Fruit fly (Drosophila melanogaster) whole organism, adult: ENCODE results near the gene CG14262.

Source experiments
- CG11617 ChIP-seq: fragments of 200-800 bp; sonication (Bioruptor generic); optimal IDR thresholded peaks from 2 replicates; lab custom pipeline; 2017; ENCODE audit warnings: mild to moderate bottlenecking, missing biosample characterization, missing genetic modification reagents, missing genetic modification characterization
- CG12768 ChIP-seq: fragments of 200-800 bp; sonication (Bioruptor generic); optimal IDR thresholded peaks from 2 replicates; lab custom pipeline; 2017; ENCODE audit warnings: missing biosample characterization, missing genetic modification characterization, mild to moderate bottlenecking, moderate library complexity, missing genetic modification reagents
- CG14711 ChIP-seq: fragments of 200-800 bp; sonication (Bioruptor generic); optimal IDR thresholded peaks from 2 replicates; lab custom pipeline; 2018; ENCODE audit warnings: missing biosample characterization, mild to moderate bottlenecking, missing genetic modification characterization, moderate library complexity
- CG1620 ChIP-seq: fragments of 200-800 bp; sonication (Bioruptor generic); optimal IDR thresholded peaks from 2 replicates; lab custom pipeline; 2016; ENCODE audit warnings: missing biosample characterization, missing genetic modification characterization
- CG33017 ChIP-seq: fragments of 200-800 bp; sonication (Bioruptor generic); optimal IDR thresholded peaks from 2 replicates; lab custom pipeline; 2018; ENCODE audit warnings: missing biosample characterization, mild to moderate bottlenecking, missing genetic modification characterization, moderate library complexity
- CG5204 ChIP-seq: fragments of 200-800 bp; sonication (Bioruptor generic); optimal IDR thresholded peaks from 2 replicates; lab custom pipeline; 2016; ENCODE audit warnings: missing biosample characterization, missing genetic modification characterization
- CG7045 ChIP-seq: fragments of 200-800 bp; sonication (Bioruptor generic); optimal IDR thresholded peaks from 2 replicates; lab custom pipeline; 2017; ENCODE audit warnings: missing biosample characterization, mild to moderate bottlenecking, missing genetic modification characterization
- CG7101 ChIP-seq: fragments of 200-800 bp; sonication (Bioruptor generic); optimal IDR thresholded peaks from 2 replicates; lab custom pipeline; 2018; ENCODE audit warnings: missing biosample characterization, mild to moderate bottlenecking, missing genetic modification characterization, moderate library complexity
- Clk ChIP-seq: fragments of 200-800 bp; sonication (Bioruptor generic); optimal IDR thresholded peaks from 2 replicates; lab custom pipeline; 2017; ENCODE audit warnings: missing biosample characterization, missing genetic modification characterization
- Crg-1 ChIP-seq: fragments of 200-800 bp; sonication (Bioruptor generic); optimal IDR thresholded peaks from 2 replicates; lab custom pipeline; 2016; ENCODE audit warnings: missing biosample characterization, missing genetic modification characterization
- Hr96 ChIP-seq: fragments of 200-800 bp; sonication (Bioruptor generic); optimal IDR thresholded peaks from 2 replicates; lab custom pipeline; 2016; ENCODE audit warnings: missing biosample characterization, missing genetic modification characterization
- Mnt ChIP-seq: fragments of 200-800 bp; sonication (Bioruptor generic); optimal IDR thresholded peaks from 2 replicates; lab custom pipeline; 2016; ENCODE audit warnings: missing biosample characterization, mild to moderate bottlenecking, missing genetic modification characterization
- bab1 ChIP-seq: fragments of 200-800 bp; sonication (Bioruptor generic); optimal IDR thresholded peaks from 3 replicates; lab custom pipeline; 2019; ENCODE audit warnings: missing biosample characterization, mild to moderate bottlenecking, missing genetic modification characterization, moderate library complexity
- cic ChIP-seq: fragments of 200-800 bp; sonication (Bioruptor generic); optimal IDR thresholded peaks from 2 replicates; lab custom pipeline; 2017; ENCODE audit warnings: missing biosample characterization, mild to moderate bottlenecking, missing genetic modification characterization, moderate library complexity
- cnc ChIP-seq, 2 experiments: fragments of >200 bp; optimal IDR thresholded peaks; 2 replicates each; lab custom pipeline; 2017
- kay ChIP-seq: fragments of 200-800 bp; sonication (Bioruptor generic); peaks from one replicate; lab custom pipeline; 2016; ENCODE audit warnings: missing biosample characterization, missing genetic modification characterization, borderline replicate concordance
- ovo ChIP-seq: fragments of 200-800 bp; sonication (Bioruptor generic); optimal IDR thresholded peaks from 2 replicates; lab custom pipeline; 2016; ENCODE audit warnings: missing biosample characterization, missing genetic modification characterization
- pad ChIP-seq: fragments of 200-800 bp; sonication (Bioruptor generic); optimal IDR thresholded peaks from 3 replicates; lab custom pipeline; 2017; ENCODE audit warnings: missing biosample characterization, missing genetic modification characterization, mild to moderate bottlenecking, moderate library complexity, missing genetic modification reagents
- tj ChIP-seq: fragments of 200-800 bp; sonication (Bioruptor generic); optimal IDR thresholded peaks from 3 replicates; lab custom pipeline; 2017; ENCODE audit warnings: missing biosample characterization, mild to moderate bottlenecking, missing genetic modification characterization, moderate library complexity
- toe ChIP-seq: fragments of 200-800 bp; sonication (Bioruptor generic); optimal IDR thresholded peaks from 2 replicates; lab custom pipeline; 2016; ENCODE audit warnings: missing biosample characterization, missing genetic modification characterization

The CG14262 gene

dm6 chr3R:27272233-27272632 lies 7.0 kb upstream of the CG14262 start:
- TF ChIP-seq Hr96 (no peak), CG7045 (GFP tag; lab: Kevin White, UChicago) (no peak), ovo (GFP tag; lab: Kevin White, UChicago) (no peak), CG7101 (tag; lab: Kevin White, UChicago) (no peak), CG12768 (GFP tag; lab: Kevin White, UChicago) (no peak), CG33017 (tag; lab: Kevin White, UChicago) (no peak), cnc (optimal IDR thresholded peaks at IDR 0.05; lab: Kevin White, UChicago) (no peak), cic (GFP tag; lab: Kevin White, UChicago) (no peak)

- TF ChIP-seq tj (GFP tag; lab: Kevin White, UChicago) (peak; percentile 38), cnc (optimal IDR thresholded peaks at IDR 0.05; lab: Kevin White, UChicago) (peak in 1 of 2 experiments; percentile 36), cic (GFP tag; lab: Kevin White, UChicago) (peak; percentile 13), Clk (GFP tag; lab: Kevin White, UChicago) (no peak), pad (GFP tag; lab: Kevin White, UChicago) (peak; percentile 7)
These were observed 5.4 kb upstream of the CG14262 start for dm6 chr3R:27270379-27271266.

DNA sequence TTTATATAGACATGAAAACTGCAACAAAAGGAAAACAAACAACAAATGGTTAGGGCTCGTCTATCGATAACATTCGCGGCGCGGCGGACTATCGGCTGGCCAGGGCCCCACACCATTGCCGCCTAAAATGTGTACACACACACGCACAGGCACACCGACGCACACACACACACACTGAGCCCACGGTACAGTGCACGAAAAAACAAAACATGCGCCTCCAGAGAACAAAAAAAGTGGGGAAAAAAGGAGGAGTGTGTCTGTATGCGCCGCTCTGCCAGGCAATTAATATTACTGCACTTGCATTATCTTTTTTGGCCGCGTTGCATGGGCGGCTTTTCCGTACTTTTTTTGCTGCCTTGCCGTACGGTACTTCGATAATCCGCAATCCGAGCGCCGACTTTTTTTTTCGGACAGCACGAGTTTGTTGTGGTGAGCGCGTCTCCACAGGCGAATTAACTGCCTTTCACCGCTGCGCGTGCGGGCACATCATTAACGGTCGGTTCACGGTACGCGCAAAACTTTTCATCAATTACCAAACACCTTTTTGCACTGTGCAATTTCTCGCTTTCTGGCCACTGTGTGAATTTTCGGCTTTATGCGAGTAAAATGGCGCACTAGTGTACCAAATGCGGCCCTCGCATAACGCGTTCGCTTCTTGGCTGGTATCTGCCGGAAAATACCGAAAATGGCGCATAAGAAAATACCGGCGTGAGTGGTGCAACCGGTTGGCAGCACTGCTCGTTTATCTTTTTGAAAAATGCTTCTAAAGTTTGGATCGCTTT lies 1.6 kb downstream of the CG14262 start, which contains the start of gene woc:
woc (minus strand) TSS at position 622 of the 782 bp plus-strand sequence.
- TF ChIP-seq Hr96 (peak; percentile 79), tj (GFP tag; lab: Kevin White, UChicago) (peak; percentile 63), cnc (optimal IDR thresholded peaks at IDR 0.05; lab: Kevin White, UChicago) (no peak), CG12768 (GFP tag; lab: Kevin White, UChicago) (peak; percentile 66), CG5204 (GFP tag; lab: Kevin White, UChicago) (no peak), toe (GFP tag; lab: Kevin White, UChicago) (no peak), Crg-1 (GFP tag; lab: Kevin White, UChicago) (no peak), ovo (GFP tag; lab: Kevin White, UChicago) (peak; percentile 74), pad (GFP tag; lab: Kevin White, UChicago) (peak; percentile 58), bab1 (peak; percentile 29), cic (GFP tag; lab: Kevin White, UChicago) (peak; percentile 39), CG33017 (tag; lab: Kevin White, UChicago) (peak; percentile 56), Mnt (peak; percentile 68), CG1620 (GFP tag; lab: Kevin White, UChicago) (no peak), CG14711 (tag; lab: Kevin White, UChicago) (peak; percentile 2), CG7045 (GFP tag; lab: Kevin White, UChicago) (peak; percentile 55), kay (GFP tag; lab: Kevin White, UChicago) (no peak), Clk (GFP tag; lab: Kevin White, UChicago) (no peak), CG7101 (tag; lab: Kevin White, UChicago) (peak; percentile 39), CG11617 (GFP tag; lab: Kevin White, UChicago) (peak; percentile 79)

DNA sequence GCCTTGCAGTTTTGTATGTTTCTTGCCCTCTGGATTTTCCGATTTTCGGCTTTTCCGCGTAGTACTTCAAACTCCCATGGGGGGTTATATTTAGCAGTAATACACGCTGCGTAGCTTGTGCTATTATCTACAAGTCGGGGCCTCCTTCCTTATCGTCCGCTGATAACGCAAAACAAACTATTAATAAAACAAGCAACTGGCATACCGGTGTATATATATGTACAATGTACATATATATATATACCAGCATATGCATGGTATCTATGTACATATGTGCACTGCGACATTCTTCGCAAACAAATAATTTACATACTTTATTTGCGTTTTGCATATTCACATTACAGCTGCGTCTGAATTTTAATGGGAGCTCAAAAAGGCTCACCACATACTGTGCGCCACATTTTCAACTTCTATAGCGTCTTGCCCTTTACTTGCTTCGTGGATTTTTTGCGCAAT lies 11.3 kb downstream of the CG14262 start:
- TF ChIP-seq CG11617 (GFP tag; lab: Kevin White, UChicago) (no peak), Clk (GFP tag; lab: Kevin White, UChicago) (no peak), CG14711 (tag; lab: Kevin White, UChicago) (peak; percentile 21), CG33017 (tag; lab: Kevin White, UChicago) (peak; percentile 32), CG1620 (GFP tag; lab: Kevin White, UChicago) (no peak), tj (GFP tag; lab: Kevin White, UChicago) (no peak), bab1 (no peak), CG7101 (tag; lab: Kevin White, UChicago) (no peak), CG5204 (GFP tag; lab: Kevin White, UChicago) (no peak), Crg-1 (GFP tag; lab: Kevin White, UChicago) (no peak)

DNA sequence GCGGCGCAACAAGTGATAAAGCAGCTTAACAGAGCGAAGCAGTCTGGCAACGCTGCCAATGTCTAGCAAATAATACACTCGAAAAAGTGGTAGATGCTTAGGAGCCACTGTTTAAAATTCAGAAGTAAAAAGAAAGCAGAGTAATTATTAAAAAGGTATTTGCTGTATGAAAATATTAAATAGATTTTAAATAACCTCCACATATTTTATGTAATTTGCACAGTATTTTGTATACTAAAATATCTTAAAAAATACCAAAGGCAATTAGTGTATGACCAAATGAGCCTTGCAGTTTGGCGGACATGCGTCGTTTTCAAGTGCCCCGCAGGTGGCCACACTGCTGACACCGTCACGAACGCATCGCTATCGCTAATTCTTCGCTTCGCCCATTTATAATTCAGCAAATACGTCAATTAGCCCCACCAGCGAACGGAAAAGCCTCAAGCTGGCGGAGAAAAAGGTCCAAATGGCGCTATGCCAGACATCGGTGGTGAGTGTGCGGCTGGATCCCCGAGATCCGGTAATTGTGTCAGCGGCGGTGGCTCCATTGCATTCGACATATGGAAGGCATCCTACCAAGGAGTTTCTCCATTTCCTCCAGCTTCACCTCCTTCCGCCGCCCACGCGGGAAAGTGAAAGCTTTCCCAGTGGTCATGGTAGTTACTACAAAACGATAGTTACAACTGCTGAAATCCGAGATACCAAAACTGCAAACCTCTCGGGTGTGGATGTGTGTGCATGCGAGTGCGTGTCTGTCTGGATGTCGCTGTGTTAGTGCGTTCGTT lies 11.9 kb downstream of the CG14262 start, which contains the start of gene pll:
pll (minus strand) TSS at position 47 of the 785 bp plus-strand sequence.
- TF ChIP-seq CG14711 (tag; lab: Kevin White, UChicago) (peak; percentile 82), cic (GFP tag; lab: Kevin White, UChicago) (peak; percentile 12), Mnt (peak; percentile 70), Hr96 (peak; percentile 80), kay (GFP tag; lab: Kevin White, UChicago) (no peak), cnc (optimal IDR thresholded peaks at IDR 0.05; lab: Kevin White, UChicago) (no peak), CG33017 (tag; lab: Kevin White, UChicago) (peak; percentile 83), ovo (GFP tag; lab: Kevin White, UChicago) (peak; percentile 32), CG7101 (tag; lab: Kevin White, UChicago) (peak; percentile 88), toe (GFP tag; lab: Kevin White, UChicago) (peak; percentile 86), bab1 (peak; percentile 89), Crg-1 (GFP tag; lab: Kevin White, UChicago) (peak; percentile 49), CG7045 (GFP tag; lab: Kevin White, UChicago) (peak; percentile 78), Clk (GFP tag; lab: Kevin White, UChicago) (peak; percentile 55), CG1620 (GFP tag; lab: Kevin White, UChicago) (peak; percentile 83), pad (GFP tag; lab: Kevin White, UChicago) (peak; percentile 51), CG11617 (GFP tag; lab: Kevin White, UChicago) (peak; percentile 83), tj (GFP tag; lab: Kevin White, UChicago) (peak; percentile 48), CG12768 (GFP tag; lab: Kevin White, UChicago) (peak; percentile 55), CG5204 (GFP tag; lab: Kevin White, UChicago) (peak; percentile 90)
